Worm (Caenorhabditis elegans): Measurements from ENCODE around the gene Y102A11A.3.

DNA sequence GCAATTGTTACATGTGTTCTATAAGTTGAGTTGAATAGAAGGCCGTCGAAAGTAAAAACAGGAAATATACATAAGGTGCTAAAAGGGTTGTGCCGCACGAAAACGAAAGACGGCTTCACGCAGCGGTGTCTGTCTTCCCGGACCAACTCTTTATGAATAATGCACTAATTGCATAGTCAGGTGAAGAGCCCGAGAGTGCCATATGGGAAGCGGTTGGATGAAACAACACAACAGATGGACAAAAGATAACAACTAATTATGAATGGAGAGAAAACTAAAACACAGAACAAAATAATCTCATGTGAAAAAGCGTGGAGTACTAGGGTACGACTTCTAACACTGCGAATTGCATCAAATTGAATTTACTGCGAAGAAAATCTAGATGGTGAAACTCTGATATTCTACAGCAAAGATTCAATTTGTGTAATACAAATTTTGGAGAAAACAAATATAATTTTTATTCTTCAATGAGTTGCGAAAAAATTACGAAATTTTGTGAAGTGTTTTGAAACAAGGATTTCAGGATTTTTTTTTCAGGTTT is 30.0 kb downstream of the Y102A11A.3 start:
- TF ChIP-seq dao-5 (tag; optimal IDR thresholded peaks at IDR 0.05), result no peak
- TF ChIP-seq him-1 (tag; optimal IDR thresholded peaks at IDR 0.05), result no peak
